Worm (Caenorhabditis elegans) whole organism, L1 larva: ENCODE measurements around the gene srh-95.

Source experiments
- C04F5.9 ChIP-seq: sonication (generic microtip); optimal IDR thresholded peaks from 2 replicates; lab custom pipeline; 2016; ENCODE audit warnings: missing genetic modification characterization, missing compliant biosample characterization
- F16B12.6 ChIP-seq: fragments of 150-350 bp; optimal IDR thresholded peaks from 2 replicates; lab custom pipeline; 2014; ENCODE audit warnings: missing biosample characterization, missing genetic modification characterization
- ceh-82 ChIP-seq, 3 experiments: fragments of 150-350 bp in 1 of 3; sonication (generic microtip) in 2 of 3; optimal IDR thresholded peaks; 2 replicates each; lab custom pipeline; 2014 to 2017; ENCODE audit warnings: missing biosample characterization in 3 of 3, missing genetic modification characterization in 3 of 3
- ceh-88 ChIP-seq: fragments of 200-800 bp; sonication (Bioruptor generic); IDR thresholded peaks from 2 replicates; pipeline ENCODE4 v1.3.6; 2022; ENCODE audit warnings: missing genetic modification characterization, missing compliant biosample characterization
- ces-1 ChIP-seq: fragments of 150-350 bp; optimal IDR thresholded peaks from 2 replicates; lab custom pipeline; 2014; ENCODE audit warnings: missing biosample characterization, missing genetic modification reagents, missing genetic modification characterization
- efl-1 ChIP-seq, 4 experiments: fragments of 150-350 bp; optimal IDR thresholded peaks in 3 of 4; peaks in 1 of 4; 1 replicate in 1 of 4; 2 replicates in 3 of 4; lab custom pipeline; 2014; ENCODE audit warnings: missing biosample characterization in 2 of 4, missing genetic modification characterization in 2 of 4, missing genetic modification reagents in 2 of 4
- egl-13 ChIP-seq: sonication (generic microtip); optimal IDR thresholded peaks from 2 replicates; lab custom pipeline; 2016; ENCODE audit warnings: missing genotype, missing genetic modification reagents, missing genetic modification characterization, missing compliant biosample characterization
- egl-27 ChIP-seq, 2 experiments: fragments of 150-350 bp in 1 of 2; sonication (generic microtip); optimal IDR thresholded peaks; 3 replicates each; lab custom pipeline; 2017 to 2018; ENCODE audit warnings: missing biosample characterization in 2 of 2, missing genetic modification characterization in 2 of 2, missing genetic modification reagents in 2 of 2
- elt-2 ChIP-seq: sonication (generic microtip); optimal IDR thresholded peaks from 2 replicates; lab custom pipeline; 2016; ENCODE audit warnings: missing genetic modification characterization, mild to moderate bottlenecking, inconsistent platforms, missing compliant biosample characterization, missing genetic modification reagents
- elt-3 ChIP-seq, 6 experiments: fragments of 150-350 bp in 1 of 6; sonication (generic microtip); optimal IDR thresholded peaks; 2 replicates each; lab custom pipeline; 2017 to 2018; ENCODE audit warnings: missing biosample characterization in 6 of 6, missing genetic modification characterization in 6 of 6, inconsistent platforms in 1 of 6
- fkh-10 ChIP-seq: sonication (generic microtip); optimal IDR thresholded peaks from 2 replicates; lab custom pipeline; 2017; ENCODE audit warnings: missing biosample characterization, missing genetic modification reagents, missing genetic modification characterization
- fkh-4 ChIP-seq: sonication (generic microtip); optimal IDR thresholded peaks from 2 replicates; lab custom pipeline; 2016; ENCODE audit warnings: missing compliant biosample characterization, missing genetic modification characterization, borderline replicate concordance
- fos-1 ChIP-seq: fragments of 150-350 bp; optimal IDR thresholded peaks from 2 replicates; lab custom pipeline; 2014; ENCODE audit warnings: missing biosample characterization, missing genetic modification characterization
- hlh-4 ChIP-seq: sonication (generic microtip); optimal IDR thresholded peaks from 2 replicates; lab custom pipeline; 2016; ENCODE audit warnings: mild to moderate bottlenecking, missing genetic modification characterization, missing compliant biosample characterization
- irx-1 ChIP-seq: sonication (generic microtip); optimal IDR thresholded peaks from 2 replicates; lab custom pipeline; 2016; ENCODE audit warnings: missing genetic modification characterization, missing compliant biosample characterization
- isw-1 ChIP-seq: fragments of 200-800 bp; sonication (Bioruptor generic); IDR thresholded peaks from 2 replicates; pipeline ENCODE4 v1.3.6; 2022; ENCODE audit warnings: missing genetic modification characterization, missing compliant biosample characterization
- jun-1 ChIP-seq: fragments of 150-350 bp; optimal IDR thresholded peaks from 2 replicates; lab custom pipeline; 2014; ENCODE audit warnings: missing biosample characterization, missing genetic modification reagents, missing genetic modification characterization
- lin-13 ChIP-seq: fragments of 150-350 bp; optimal IDR thresholded peaks from 2 replicates; lab custom pipeline; 2014; ENCODE audit warnings: missing biosample characterization, missing genetic modification reagents, missing genetic modification characterization
- lsy-2 ChIP-seq, 2 experiments: fragments of 150-350 bp; optimal IDR thresholded peaks; 2 replicates each; lab custom pipeline; 2014; ENCODE audit warnings: missing biosample characterization in 2 of 2, missing genetic modification characterization in 2 of 2
- mab-9 ChIP-seq: fragments of 200-800 bp; sonication (Bioruptor generic); IDR thresholded peaks from 2 replicates; pipeline ENCODE4 v1.3.6; 2022; ENCODE audit warnings: missing genetic modification reagents, missing genetic modification characterization, missing compliant biosample characterization
- mef-2 ChIP-seq: fragments of 150-350 bp; optimal IDR thresholded peaks from 2 replicates; lab custom pipeline; 2014; ENCODE audit warnings: missing biosample characterization, missing genetic modification characterization
- mep-1 ChIP-seq: fragments of 150-350 bp; optimal IDR thresholded peaks from 2 replicates; lab custom pipeline; 2014; ENCODE audit warnings: missing biosample characterization, missing genetic modification characterization
- nhr-20 ChIP-seq: sonication (generic microtip); optimal IDR thresholded peaks from 2 replicates; lab custom pipeline; 2016; ENCODE audit warnings: mild to moderate bottlenecking, missing genetic modification characterization, missing compliant biosample characterization
- nhr-47 ChIP-seq: sonication (generic microtip); optimal IDR thresholded peaks from 2 replicates; lab custom pipeline; 2016; ENCODE audit warnings: mild to moderate bottlenecking, missing genetic modification characterization, moderate library complexity, missing compliant biosample characterization
- nhr-77 ChIP-seq: fragments of 150-350 bp; optimal IDR thresholded peaks from 2 replicates; lab custom pipeline; 2014; ENCODE audit warnings: missing biosample characterization, missing genetic modification characterization
- nhr-85 ChIP-seq: sonication (generic microtip); peaks from one replicate; lab custom pipeline; 2016; ENCODE audit warnings: missing genetic modification characterization, inconsistent platforms, missing compliant biosample characterization
- pax-3 ChIP-seq: fragments of 200-800 bp; sonication (Bioruptor generic); optimal IDR thresholded peaks from 2 replicates; lab custom pipeline; 2018; ENCODE audit warnings: mild to moderate bottlenecking, missing genetic modification characterization, moderate library complexity, missing compliant biosample characterization
- pqm-1 ChIP-seq: sonication (generic microtip); optimal IDR thresholded peaks from 3 replicates; lab custom pipeline; 2017; ENCODE audit warnings: missing biosample characterization, missing genetic modification characterization
- rnt-1 ChIP-seq: sonication (generic microtip); optimal IDR thresholded peaks from 2 replicates; lab custom pipeline; 2016; ENCODE audit warnings: mild to moderate bottlenecking, missing genetic modification characterization, moderate library complexity, missing compliant biosample characterization
- snpc-4 ChIP-seq: fragments of 150-350 bp; optimal IDR thresholded peaks from 2 replicates; lab custom pipeline; 2014; ENCODE audit warnings: missing biosample characterization, missing genetic modification characterization
- sox-4 ChIP-seq: sonication (generic microtip); optimal IDR thresholded peaks from 2 replicates; lab custom pipeline; 2016; ENCODE audit warnings: missing genetic modification characterization, missing compliant biosample characterization
- tlp-1 ChIP-seq: fragments of 150-350 bp; optimal IDR thresholded peaks from 2 replicates; lab custom pipeline; 2014; ENCODE audit warnings: missing biosample characterization, missing genetic modification characterization
- unc-130 ChIP-seq: fragments of 150-350 bp; optimal IDR thresholded peaks from 2 replicates; lab custom pipeline; 2017; ENCODE audit warnings: missing biosample characterization, missing genetic modification characterization, inconsistent platforms
- unc-30 ChIP-seq: sonication (generic microtip); optimal IDR thresholded peaks from 2 replicates; lab custom pipeline; 2017; ENCODE audit warnings: missing biosample characterization, missing genetic modification characterization
- unc-62 ChIP-seq: fragments of 150-350 bp; optimal IDR thresholded peaks from 2 replicates; lab custom pipeline; 2014; ENCODE audit warnings: missing biosample characterization, missing genetic modification reagents, missing genetic modification characterization
- zag-1 ChIP-seq: fragments of 150-350 bp; optimal IDR thresholded peaks from 2 replicates; lab custom pipeline; 2014; ENCODE audit warnings: missing biosample characterization, missing genetic modification characterization

Gene srh-95

ce11 chrV:16224027-16224426 lies 22.7 kb upstream of the srh-95 start, which contains the start of gene stdh-2:
Gene stdh-2 (plus strand): TSS chrV:16224327.
- no peak for TF ChIP-seq fkh-4 (tag; lab: Kevin White, UChicago)
- no peak for TF ChIP-seq unc-62
- no peak for TF ChIP-seq irx-1
- TF ChIP-seq ceh-82 (tag; optimal IDR thresholded peaks at IDR 0.05; lab: Kevin White, UChicago): no peak
- no peak for TF ChIP-seq lsy-2 (tag; optimal IDR thresholded peaks at IDR 0.05; lab: Kevin White, UChicago)
- TF ChIP-seq lin-13: no peak
- no peak for TF ChIP-seq egl-13 (tag; lab: Kevin White, UChicago)
- TF ChIP-seq mab-9 (GFP tag; lab: Robert Waterston, UW): no peak
- TF ChIP-seq unc-30: no peak
- no peak for TF ChIP-seq ces-1
- TF ChIP-seq pqm-1 (tag; lab: Kevin White, UChicago): no peak

ce11 chrV:16225524-16226116 lies 21.1 kb upstream of the srh-95 start:
- TF ChIP-seq unc-130 (tag; lab: Kevin White, UChicago): no peak
- TF ChIP-seq snpc-4: peak; percentile 69

DNA sequence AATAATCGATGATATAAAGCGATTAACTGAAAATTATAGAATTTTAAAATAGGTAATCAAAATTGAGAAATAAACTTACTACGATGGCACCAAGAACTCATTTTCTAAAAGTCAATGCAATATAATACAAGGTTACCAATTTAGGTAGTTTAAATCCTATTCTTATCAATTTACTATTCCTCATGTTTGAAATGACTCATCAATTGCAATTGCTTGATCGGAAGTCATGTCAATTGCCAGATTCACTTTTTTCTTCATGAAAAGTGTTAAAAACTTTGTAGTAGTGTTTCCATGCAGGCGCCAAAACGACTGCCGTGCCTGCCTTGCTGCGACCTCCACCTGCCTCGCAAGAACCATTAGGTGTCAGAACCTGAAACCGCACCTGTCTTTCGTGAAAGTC lies 20.1 kb upstream of the srh-95 start, which contains the start of gene F11A5.13:
F11A5.13 (minus strand) TSS at position 101 of the 400 bp plus-strand sequence.
- no peak for TF ChIP-seq rnt-1 (tag; lab: Kevin White, UChicago)

DNA sequence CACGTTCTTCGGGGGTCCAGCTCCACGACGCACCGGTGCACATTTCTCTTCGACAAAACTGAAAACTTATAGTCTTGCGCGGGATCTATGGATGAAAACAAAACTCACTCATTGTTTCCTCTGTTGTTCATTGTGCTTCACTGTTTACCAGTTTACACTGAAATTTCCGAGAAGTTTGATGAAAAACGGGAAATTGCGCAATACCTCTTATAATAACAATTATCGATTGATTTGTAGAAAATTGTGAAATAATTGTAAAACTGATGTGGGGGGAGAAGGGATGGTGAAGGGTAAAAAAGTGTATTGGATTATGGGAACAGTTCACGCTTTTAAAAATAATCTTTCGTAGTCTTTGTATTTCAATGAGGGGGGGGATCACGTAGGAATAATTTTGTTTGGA lies 17.2 kb upstream of the srh-95 start:
- TF ChIP-seq hlh-4: no peak
- TF ChIP-seq, all 84 proteins: peak for 0

DNA sequence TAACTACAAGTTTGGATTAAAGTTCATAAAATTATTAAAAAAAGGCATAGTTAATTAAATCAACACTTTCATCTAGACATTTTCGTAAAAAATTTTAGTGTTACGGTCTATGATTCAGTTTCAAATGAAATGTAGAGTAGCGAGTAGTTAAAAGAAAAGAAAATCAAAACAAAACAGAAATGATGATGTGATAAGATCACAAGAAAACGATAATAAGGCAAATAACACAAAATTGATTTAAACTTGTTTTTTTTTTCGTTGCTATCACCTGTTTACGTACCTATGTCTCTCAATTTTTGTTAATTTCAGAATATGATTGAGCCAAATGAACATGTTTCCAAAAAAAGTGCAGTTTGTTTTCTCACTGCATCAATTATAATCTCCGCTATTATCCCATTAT lies 16.8 kb upstream of the srh-95 start, which contains the start of the genes F21H7.2 and F21H7.12:
F21H7.2 (minus strand) TSS at position 101 of the 400 bp plus-strand sequence.
F21H7.12 (plus strand) TSS at position 270 of the 400 bp plus-strand sequence.
- TF ChIP-seq elt-3 (tag; optimal IDR thresholded peaks at IDR 0.05; lab: Kevin White, UChicago): peak in 1 of 6 experiments; percentile 18
- no peak for TF ChIP-seq efl-1 (optimal IDR thresholded peaks at IDR 0.05; lab: Kevin White, UChicago)
- no peak for TF ChIP-seq efl-1 (GFP tag; optimal IDR thresholded peaks at IDR 0.05 in 1 of 2; lab: Kevin White, UChicago)

ce11 chrV:16232180-16232579 lies 14.5 kb upstream of the srh-95 start, which contains the start of gene gst-22:
Gene gst-22 (minus strand): TSS chrV:16232282.
- TF ChIP-seq elt-2: peak; percentile 89
- no peak for TF ChIP-seq efl-1 (optimal IDR thresholded peaks at IDR 0.05; lab: Kevin White, UChicago)
- TF ChIP-seq efl-1 (GFP tag; optimal IDR thresholded peaks at IDR 0.05 in 1 of 2; lab: Kevin White, UChicago): peak in 1 of 2 experiments; percentile 63
- no peak for TF ChIP-seq sox-4 (tag; lab: Kevin White, UChicago)
- peak; percentile 64 for TF ChIP-seq tlp-1 (tag; lab: Kevin White, UChicago)

DNA sequence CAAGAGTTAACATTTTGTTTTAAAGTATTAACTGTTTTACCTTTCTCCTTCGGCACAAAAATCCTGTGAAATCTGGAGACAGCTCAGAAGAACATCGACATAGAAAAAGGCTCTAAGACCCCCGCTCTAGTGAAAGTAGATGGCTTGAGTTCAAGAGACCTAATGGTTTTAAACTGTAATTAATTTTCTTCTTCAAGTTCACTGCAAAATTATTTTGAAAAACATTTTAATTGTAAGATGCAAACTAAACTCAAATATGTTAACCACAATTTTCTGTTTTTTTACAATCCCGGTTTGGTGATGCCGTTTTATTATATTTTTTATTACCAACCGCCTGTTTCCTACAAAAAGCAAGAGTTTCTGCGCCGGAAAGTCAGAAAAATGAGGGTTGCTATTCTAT lies 13.1 kb upstream of the srh-95 start, which contains the start of gene clec-233:
clec-233 (plus strand) TSS at position 301 of the 400 bp plus-strand sequence.
- no peak for TF ChIP-seq nhr-20
- no peak for TF ChIP-seq fkh-4 (tag; lab: Kevin White, UChicago)
- no peak for TF ChIP-seq fos-1 (tag; lab: Kevin White, UChicago)
- TF ChIP-seq ceh-88 (GFP tag; lab: Robert Waterston, UW): no peak
- TF ChIP-seq rnt-1 (tag; lab: Kevin White, UChicago): no peak
- TF ChIP-seq mep-1: no peak
- no peak for TF ChIP-seq nhr-77 (tag; lab: Kevin White, UChicago)
- TF ChIP-seq pax-3 (tag; lab: Kevin White, UChicago): no peak
- no peak for TF ChIP-seq isw-1 (GFP tag; lab: Robert Waterston, UW)
- TF ChIP-seq mef-2 (tag; lab: Kevin White, UChicago): no peak
- TF ChIP-seq F16B12.6 (tag; lab: Kevin White, UChicago): no peak
- TF ChIP-seq C04F5.9 (tag; lab: Kevin White, UChicago): no peak
- TF ChIP-seq lin-13: no peak
- TF ChIP-seq fkh-10: no peak
- TF ChIP-seq zag-1 (tag; lab: Kevin White, UChicago): no peak
- no peak for TF ChIP-seq sox-4 (tag; lab: Kevin White, UChicago)
- TF ChIP-seq nhr-47: no peak
- TF ChIP-seq nhr-85 (tag; lab: Kevin White, UChicago): no peak
- TF ChIP-seq egl-27 (tag; optimal IDR thresholded peaks at IDR 0.05; lab: Kevin White, UChicago): no peak
- no peak for TF ChIP-seq jun-1 (tag; lab: Kevin White, UChicago)
